Worm (Caenorhabditis elegans) whole organism, young adult: ENCODE measurements around the gene H03G16.7.

Source experiments
- B0019.2 ChIP-seq: fragments of 200-800 bp; sonication (Bioruptor generic); conservative IDR thresholded peaks from 2 replicates; pipeline ENCODE4 v1.3.6; 2022; ENCODE audit warnings: missing genetic modification reagents, missing genetic modification characterization, missing compliant biosample characterization
- C06A6.2 ChIP-seq: fragments of 200-800 bp; sonication (Bioruptor generic); conservative IDR thresholded peaks from 2 replicates; pipeline ENCODE4 v1.3.6; 2022; ENCODE audit warnings: missing genetic modification characterization, missing compliant biosample characterization
- C17E4.6 ChIP-seq: fragments of 200-800 bp; sonication (Bioruptor generic); IDR thresholded peaks from 2 replicates; pipeline ENCODE4 v1.3.6; 2022; ENCODE audit warnings: missing genetic modification reagents, missing genetic modification characterization, missing compliant biosample characterization
- F39B2.1 ChIP-seq: fragments of 200-800 bp; sonication (Bioruptor generic); IDR thresholded peaks from 2 replicates; pipeline ENCODE4 v1.3.6; 2022; ENCODE audit warnings: missing genetic modification reagents, missing genetic modification characterization, missing compliant biosample characterization
- T07F8.4 ChIP-seq: sonication (generic microtip); optimal IDR thresholded peaks from 2 replicates; lab custom pipeline; 2016; ENCODE audit warnings: mild to moderate bottlenecking, missing genetic modification characterization, moderate library complexity, missing compliant biosample characterization
- Y56A3A.18 ChIP-seq: fragments of 200-800 bp; sonication (Bioruptor generic); IDR thresholded peaks from 2 replicates; pipeline ENCODE4 v1.3.6; 2022; ENCODE audit warnings: missing genetic modification reagents, missing genetic modification characterization, missing compliant biosample characterization
- atf-7 ChIP-seq: sonication (generic microtip); optimal IDR thresholded peaks from 2 replicates; lab custom pipeline; 2017; ENCODE audit warnings: mild to moderate bottlenecking, missing genetic modification characterization, missing compliant biosample characterization
- attf-5 ChIP-seq: fragments of 200-800 bp; sonication (Bioruptor generic); optimal IDR thresholded peaks from 2 replicates; lab custom pipeline; 2018; ENCODE audit warnings: mild to moderate bottlenecking, missing genetic modification characterization, missing compliant biosample characterization
- bed-2 ChIP-seq: fragments of 200-800 bp; sonication (Bioruptor generic); IDR thresholded peaks from 2 replicates; pipeline ENCODE4 v1.3.6; 2022; ENCODE audit warnings: missing genetic modification reagents, missing genetic modification characterization, missing compliant biosample characterization
- cebp-2 ChIP-seq: fragments of 200-800 bp; sonication (Bioruptor generic); IDR thresholded peaks from 2 replicates; pipeline ENCODE4 v1.3.6; 2022; ENCODE audit warnings: missing genetic modification characterization, missing compliant biosample characterization
- die-1 ChIP-seq: sonication (generic microtip); optimal IDR thresholded peaks from 2 replicates; lab custom pipeline; 2016; ENCODE audit warnings: missing genotype, mild to moderate bottlenecking, missing genetic modification characterization, missing compliant biosample characterization
- egrh-3 ChIP-seq: fragments of 200-800 bp; sonication (Bioruptor generic); IDR thresholded peaks from 2 replicates; pipeline ENCODE4 v1.3.6; 2022; ENCODE audit warnings: missing genetic modification reagents, missing genetic modification characterization, missing compliant biosample characterization
- gei-17 ChIP-seq: fragments of 200-800 bp; sonication (Bioruptor generic); optimal IDR thresholded peaks from 2 replicates; lab custom pipeline; 2018; ENCODE audit warnings: mild to moderate bottlenecking, missing genetic modification characterization, missing compliant biosample characterization
- hlh-12 ChIP-seq: sonication (generic microtip); optimal IDR thresholded peaks from 2 replicates; lab custom pipeline; 2016; ENCODE audit warnings: missing genetic modification characterization, missing compliant biosample characterization
- hmg-1.2 ChIP-seq: fragments of 200-800 bp; sonication (Bioruptor generic); IDR thresholded peaks from 2 replicates; pipeline ENCODE4 v1.3.6; 2022; ENCODE audit warnings: missing genetic modification reagents, missing genetic modification characterization, missing compliant biosample characterization
- hmg-20 ChIP-seq: fragments of 200-800 bp; sonication (Bioruptor generic); IDR thresholded peaks from 2 replicates; pipeline ENCODE4 v1.3.6; 2022; ENCODE audit warnings: missing genetic modification reagents, missing genetic modification characterization, missing compliant biosample characterization
- hrde-1 ChIP-seq: sonication (generic microtip); optimal IDR thresholded peaks from 2 replicates; lab custom pipeline; 2016; ENCODE audit warnings: missing genetic modification characterization, mild to moderate bottlenecking, missing compliant biosample characterization, moderate library complexity, missing genotype, missing genetic modification reagents, borderline replicate concordance
- lin-26 ChIP-seq: fragments of 200-800 bp; sonication (Bioruptor generic); IDR thresholded peaks from 2 replicates; pipeline ENCODE4 v1.3.6; 2022; ENCODE audit warnings: missing genetic modification reagents, missing genetic modification characterization, missing compliant biosample characterization
- lin-40 ChIP-seq: sonication (generic microtip); optimal IDR thresholded peaks from 2 replicates; lab custom pipeline; 2016; ENCODE audit warnings: missing genetic modification characterization, mild to moderate bottlenecking, missing compliant biosample characterization, missing genotype, missing genetic modification reagents
- lsy-27 ChIP-seq: sonication (generic microtip); optimal IDR thresholded peaks from 2 replicates; lab custom pipeline; 2017; ENCODE audit warnings: missing genetic modification characterization, mild to moderate bottlenecking, missing compliant biosample characterization, antibody characterized with exemption, missing genotype, borderline replicate concordance; ENCODE audit not compliant: insufficient read depth
- madf-10 ChIP-seq: sonication (generic microtip); optimal IDR thresholded peaks from 2 replicates; lab custom pipeline; 2016; ENCODE audit warnings: mild to moderate bottlenecking, missing genetic modification characterization, missing compliant biosample characterization
- madf-6 ChIP-seq: fragments of 200-800 bp; sonication (Bioruptor generic); IDR thresholded peaks from 2 replicates; pipeline ENCODE4 v1.3.6; 2022; ENCODE audit warnings: missing genetic modification reagents, missing genetic modification characterization, missing compliant biosample characterization
- mes-4 ChIP-seq: sonication (generic microtip); optimal IDR thresholded peaks from 2 replicates; lab custom pipeline; 2016; ENCODE audit warnings: missing genotype, missing genetic modification characterization, missing compliant biosample characterization
- nfya-1 ChIP-seq: sonication (generic microtip); optimal IDR thresholded peaks from 2 replicates; lab custom pipeline; 2017; ENCODE audit warnings: antibody characterized with exemption, missing compliant biosample characterization, missing genetic modification characterization, borderline replicate concordance; ENCODE audit not compliant: insufficient read depth
- nfya-2 ChIP-seq: fragments of 200-800 bp; sonication (Bioruptor generic); IDR thresholded peaks from 2 replicates; pipeline ENCODE4 v1.3.6; 2022; ENCODE audit warnings: missing genetic modification reagents, missing genetic modification characterization, missing compliant biosample characterization
- nhr-120 ChIP-seq: fragments of 200-800 bp; sonication (Bioruptor generic); IDR thresholded peaks from 2 replicates; pipeline ENCODE4 v1.3.6; 2022; ENCODE audit warnings: missing genetic modification characterization, missing compliant biosample characterization
- nhr-80 ChIP-seq: sonication (generic microtip); optimal IDR thresholded peaks from 2 replicates; lab custom pipeline; 2016; ENCODE audit warnings: missing genetic modification characterization, missing compliant biosample characterization
- rcor-1 ChIP-seq: fragments of 200-800 bp; sonication (Bioruptor generic); IDR thresholded peaks from 2 replicates; pipeline ENCODE4 v1.3.6; 2022; ENCODE audit warnings: missing genetic modification reagents, missing genetic modification characterization, missing compliant biosample characterization
- rec-8 ChIP-seq, 2 experiments: sonication (generic microtip); optimal IDR thresholded peaks; 2 replicates each; lab custom pipeline; 2016; ENCODE audit warnings: mild to moderate bottlenecking in 2 of 2, missing genetic modification characterization in 2 of 2, missing genetic modification reagents in 2 of 2, missing genotype in 2 of 2, missing biosample characterization in 1 of 2, missing compliant biosample characterization in 1 of 2, moderate library complexity in 1 of 2
- snpc-1.1 ChIP-seq: sonication (generic microtip); optimal IDR thresholded peaks from 2 replicates; lab custom pipeline; 2017; ENCODE audit warnings: missing genetic modification characterization, mild to moderate bottlenecking, missing compliant biosample characterization, antibody characterized with exemption, moderate library complexity, missing genotype, missing genetic modification reagents; ENCODE audit not compliant: insufficient read depth
- snpc-1.3 ChIP-seq: sonication (generic microtip); optimal IDR thresholded peaks from 2 replicates; lab custom pipeline; 2017; ENCODE audit warnings: missing genetic modification characterization, mild to moderate bottlenecking, missing compliant biosample characterization, antibody characterized with exemption, moderate library complexity, missing genotype, missing genetic modification reagents; ENCODE audit not compliant: insufficient read depth
- snpc-4 ChIP-seq, 5 experiments: fragments of 150-350 bp in 1 of 5; sonication (generic microtip) in 4 of 5; optimal IDR thresholded peaks; 2 replicates each; lab custom pipeline; 2014 to 2018; ENCODE audit warnings: missing genetic modification characterization in 5 of 5, missing biosample characterization in 3 of 5, antibody characterized with exemption in 2 of 5, mild to moderate bottlenecking in 2 of 5, missing compliant biosample characterization in 2 of 5, missing genotype in 2 of 5, moderate library complexity in 2 of 5, missing genetic modification reagents in 1 of 5
- somi-1 ChIP-seq: fragments of 200-800 bp; sonication (Bioruptor generic); optimal IDR thresholded peaks from 2 replicates; lab custom pipeline; 2018; ENCODE audit warnings: mild to moderate bottlenecking, missing genetic modification characterization, missing compliant biosample characterization
- tbp1 ChIP-seq: fragments of 200-800 bp; sonication (Bioruptor generic); optimal IDR thresholded peaks from 2 replicates; lab custom pipeline; 2018; ENCODE audit warnings: mild to moderate bottlenecking, missing genetic modification characterization, missing compliant biosample characterization
- unc-62 ChIP-seq: fragments of 150-350 bp; optimal IDR thresholded peaks from 2 replicates; lab custom pipeline; 2014; ENCODE audit warnings: missing biosample characterization, missing genetic modification reagents, missing genetic modification characterization
- zfh-2 ChIP-seq: fragments of 200-800 bp; sonication (Bioruptor generic); conservative IDR thresholded peaks from 2 replicates; pipeline ENCODE4 v1.3.6; 2022; ENCODE audit warnings: missing genetic modification reagents, missing genetic modification characterization, missing compliant biosample characterization
- zim-3 ChIP-seq: sonication (generic microtip); optimal IDR thresholded peaks from 2 replicates; lab custom pipeline; 2017; ENCODE audit warnings: mild to moderate bottlenecking, missing genetic modification characterization, moderate library complexity, missing compliant biosample characterization
- ztf-25 ChIP-seq: fragments of 200-800 bp; sonication (Bioruptor generic); IDR thresholded peaks from 2 replicates; pipeline ENCODE4 v1.3.6; 2022; ENCODE audit warnings: missing genetic modification reagents, missing genetic modification characterization, missing compliant biosample characterization
- ztf-3 ChIP-seq: fragments of 200-800 bp; sonication (Bioruptor generic); optimal IDR thresholded peaks from 2 replicates; lab custom pipeline; 2018; ENCODE audit warnings: mild to moderate bottlenecking, missing genetic modification characterization, missing compliant biosample characterization
- ztf-6 ChIP-seq: fragments of 200-800 bp; sonication (Bioruptor generic); IDR thresholded peaks from 2 replicates; pipeline ENCODE4 v1.3.6; 2022; ENCODE audit warnings: missing genetic modification reagents, missing genetic modification characterization, missing compliant biosample characterization

H03G16.7 gene

ce11 chrX:15070137-15070536, 14.3 kb upstream of the H03G16.7 start:
- TF ChIP-seq C06A6.2 (GFP tag; lab: Robert Waterston, UW), result no peak
- peak; percentile 21; the same call in 1 of the 2 replicates for TF ChIP-seq egrh-3 (GFP tag; lab: Robert Waterston, UW)
- no peak for TF ChIP-seq nfya-1 (tag; lab: Kevin White, UChicago)
- no peak for TF ChIP-seq hmg-20 (GFP tag; lab: Robert Waterston, UW)
- TF ChIP-seq tbp1 (GFP tag; lab: Kevin White, UChicago), result no peak
- no peak for TF ChIP-seq hlh-12 (tag; lab: Kevin White, UChicago)
- TF ChIP-seq mes-4, result no peak
- TF ChIP-seq die-1, result no peak
- peak; percentile 82 for TF ChIP-seq zfh-2 (GFP tag; lab: Robert Waterston, UW)
- TF ChIP-seq bed-2, result no peak
- peak; percentile 67 for TF ChIP-seq snpc-1.1 (tag; lab: Kevin White, UChicago)
- no peak for TF ChIP-seq ztf-3
- no peak for TF ChIP-seq madf-6 (GFP tag; lab: Robert Waterston, UW)
- TF ChIP-seq T07F8.4 (tag; lab: Kevin White, UChicago), result no peak
- TF ChIP-seq madf-10 (tag; lab: Kevin White, UChicago), result no peak
- no peak for TF ChIP-seq ztf-25 (GFP tag; lab: Robert Waterston, UW)
- TF ChIP-seq lsy-27 (tag; lab: Kevin White, UChicago), result no peak
- TF ChIP-seq B0019.2 (GFP tag; lab: Robert Waterston, UW), result no peak
- peak; percentile 51 for TF ChIP-seq snpc-4 (GFP tag; optimal IDR thresholded peaks at IDR 0.05; lab: Kevin White, UChicago)
- TF ChIP-seq snpc-4 (tag; optimal IDR thresholded peaks at IDR 0.05; lab: Kevin White, UChicago), result peak in 3 of 4 experiments; percentile 50 to 88 (median 82)
- TF ChIP-seq somi-1, result no peak
- TF ChIP-seq attf-5 (GFP tag; lab: Kevin White, UChicago), result no peak
- no peak for TF ChIP-seq nhr-80 (tag; lab: Kevin White, UChicago)
- no peak for TF ChIP-seq ztf-6 (GFP tag; lab: Robert Waterston, UW)

DNA sequence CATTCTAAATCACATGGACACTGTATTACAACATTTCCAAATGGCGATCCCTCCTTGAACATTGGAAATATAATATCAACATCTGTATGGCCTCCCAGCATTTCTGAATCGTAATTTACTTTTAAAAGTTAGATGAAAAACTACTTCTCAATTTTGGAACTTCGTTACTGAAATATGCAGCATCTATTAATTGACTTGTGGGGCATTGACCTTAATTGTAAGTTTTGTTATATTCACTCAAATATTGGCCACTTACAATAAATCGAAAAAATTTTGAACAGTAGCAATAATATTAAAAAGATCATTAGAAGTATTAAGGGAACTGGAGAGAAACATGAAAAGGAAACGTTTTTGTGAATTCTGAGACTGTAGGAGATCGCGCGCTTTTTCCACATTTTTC, 13.4 kb upstream of the H03G16.7 start, which contains the start of gene mam-6:
Gene mam-6, minus strand, starts transcription at position 101 of the 400 bp plus-strand sequence.
- no peak for TF ChIP-seq hmg-1.2
- TF ChIP-seq cebp-2, result no peak
- no peak for TF ChIP-seq nfya-2
- TF ChIP-seq rec-8 (tag; optimal IDR thresholded peaks at IDR 0.05; lab: Kevin White, UChicago), result no peak
- no peak for TF ChIP-seq nhr-120 (GFP tag; lab: Robert Waterston, UW)
- no peak for TF ChIP-seq gei-17 (GFP tag; lab: Kevin White, UChicago)
- no peak for TF ChIP-seq Y56A3A.18 (GFP tag; lab: Robert Waterston, UW)
- no peak for TF ChIP-seq snpc-1.3
- no peak for TF ChIP-seq C17E4.6 (GFP tag; lab: Robert Waterston, UW)
- no peak for TF ChIP-seq hrde-1 (tag; lab: Kevin White, UChicago)
- TF ChIP-seq lin-40, result no peak
- no peak for TF ChIP-seq lin-26 (GFP tag; lab: Robert Waterston, UW)
- no peak for TF ChIP-seq nhr-80 (tag; lab: Kevin White, UChicago)
- TF ChIP-seq zim-3 (tag; lab: Kevin White, UChicago), result no peak
- no peak for TF ChIP-seq atf-7 (tag; lab: Kevin White, UChicago)
- TF ChIP-seq unc-62 (GFP tag; lab: Kevin White, UChicago), result no peak
- no peak for TF ChIP-seq F39B2.1 (GFP tag; lab: Robert Waterston, UW)
- TF ChIP-seq madf-10 (tag; lab: Kevin White, UChicago), result no peak
- TF ChIP-seq egrh-3 (GFP tag; lab: Robert Waterston, UW), result no peak
- TF ChIP-seq rcor-1, result no peak
